Fruit fly (Drosophila melanogaster): ENCODE data around the gene CG6999.

CG6999 gene

dm6 chrX:9068822-9069221 lies 19.3 kb upstream of the CG6999 start (continued):
- peak; percentile 68 for TF ChIP-seq svp (GFP tag)
- TF ChIP-seq Ets21C (GFP tag; optimal IDR thresholded peaks at IDR 0.05): no peak
- peak; percentile 53 for TF ChIP-seq Sox14 (GFP tag; optimal IDR thresholded peaks at IDR 0.05)
- TF ChIP-seq CG11294 (GFP tag; IDR thresholded peaks at IDR 0.05): peak; percentile 50; the same call in 1 of the 2 replicates
- no peak for TF ChIP-seq Sox15 (GFP tag; optimal IDR thresholded peaks at IDR 0.05)
- TF ChIP-seq CG3032 (tag; optimal IDR thresholded peaks at IDR 0.05): peak; percentile 71
- TF ChIP-seq CG6276 (GFP tag; optimal IDR thresholded peaks at IDR 0.05): peak; percentile 54
- TF ChIP-seq Ets96B (tag; optimal IDR thresholded peaks at IDR 0.05): peak; percentile 78
- TF ChIP-seq dsx (GFP tag; optimal IDR thresholded peaks at IDR 0.05; ENCODE audit: poor library complexity, severe bottlenecking): peak; percentile 79
- TF ChIP-seq CG1621 (tag; optimal IDR thresholded peaks at IDR 0.05): peak; percentile 82
- TF ChIP-seq CG6792 (GFP tag; optimal IDR thresholded peaks at IDR 0.05): peak; percentile 46
- TF ChIP-seq net (GFP tag; optimal IDR thresholded peaks at IDR 0.05): peak; percentile 46
- no peak for TF ChIP-seq fd85E (GFP tag; optimal IDR thresholded peaks at IDR 0.05)
- TF ChIP-seq Lpt (GFP tag; optimal IDR thresholded peaks at IDR 0.05): peak; percentile 21
- peak; percentile 34 for TF ChIP-seq acj6 (GFP tag; optimal IDR thresholded peaks at IDR 0.05)
- TF ChIP-seq Met (GFP tag; optimal IDR thresholded peaks at IDR 0.05): no peak
- TF ChIP-seq CG16779 (tag; optimal IDR thresholded peaks at IDR 0.05): peak; percentile 41
- peak; percentile 55 for TF ChIP-seq Gug (GFP tag; IDR thresholded peaks at IDR 0.05)
- TF ChIP-seq Hr4 (GFP tag; optimal IDR thresholded peaks at IDR 0.05): peak; percentile 33
- peak; percentile 68 for TF ChIP-seq CG10669 (GFP tag; optimal IDR thresholded peaks at IDR 0.05)
- peak; percentile 6 for TF ChIP-seq CG11762 (GFP tag; optimal IDR thresholded peaks at IDR 0.05; ENCODE audit: insufficient read depth)
- peak; percentile 63 for TF ChIP-seq spab (GFP tag; optimal IDR thresholded peaks at IDR 0.05)
- TF ChIP-seq Eip78C (GFP tag): peak; percentile 94
- TF ChIP-seq pdm3 (GFP tag; optimal IDR thresholded peaks at IDR 0.05): peak; percentile 55
- TF ChIP-seq lz (GFP tag; optimal IDR thresholded peaks at IDR 0.05): peak; percentile 5
- peak; percentile 65 for TF ChIP-seq CG6808 (GFP tag; optimal IDR thresholded peaks at IDR 0.05)
- TF ChIP-seq Eip75B (GFP tag; optimal IDR thresholded peaks at IDR 0.05): peak; percentile 56

- no peak for TF ChIP-seq CG1621 (tag; optimal IDR thresholded peaks at IDR 0.05)
- no peak for TF ChIP-seq CG15336 (GFP tag; IDR thresholded peaks at IDR 0.05)
- no peak for TF ChIP-seq Blimp-1 (GFP tag; optimal IDR thresholded peaks at IDR 0.05)
Observed at dm6 chrX:9071308-9071707, 16.9 kb upstream of the CG6999 start, which contains the start of gene CG10970. Gene CG10970, minus strand, starts transcription at chrX:9071408.

- TF ChIP-seq spab (GFP tag; optimal IDR thresholded peaks at IDR 0.05): no peak
- TF ChIP-seq ss (GFP tag; optimal IDR thresholded peaks at IDR 0.05): no peak
- no peak for TF ChIP-seq CG7368 (GFP tag; optimal IDR thresholded peaks at IDR 0.05)
- TF ChIP-seq fkh (GFP tag; optimal IDR thresholded peaks at IDR 0.05): no peak
- TF ChIP-seq CG3032 (tag; optimal IDR thresholded peaks at IDR 0.05): no peak
- TF ChIP-seq Lpt (GFP tag; optimal IDR thresholded peaks at IDR 0.05): no peak
- no peak for TF ChIP-seq CG6163 (GFP tag; IDR thresholded peaks at IDR 0.05)
- TF ChIP-seq dac (GFP tag; optimal IDR thresholded peaks at IDR 0.05): no peak
- no peak for TF ChIP-seq CG6808 (GFP tag; optimal IDR thresholded peaks at IDR 0.05)
- TF ChIP-seq OdsH (GFP tag; optimal IDR thresholded peaks at IDR 0.05): no peak
- no peak for TF ChIP-seq acj6 (GFP tag; optimal IDR thresholded peaks at IDR 0.05)
- TF ChIP-seq Sox14 (GFP tag; optimal IDR thresholded peaks at IDR 0.05): no peak
- no peak for TF ChIP-seq CG8119 (GFP tag; IDR thresholded peaks at IDR 0.05)
- TF ChIP-seq lz (GFP tag; optimal IDR thresholded peaks at IDR 0.05): no peak
Observed at dm6 chrX:9074040-9074439, 14.1 kb upstream of the CG6999 start.

Data from whole organism, prepupa.